Worm (Caenorhabditis elegans): ENCODE data around the gene K07F5.7.

Gene K07F5.7

ce11 chrIV:9857952-9858488 is 10.0 kb upstream of the K07F5.7 start, which contains the start of gene npp-1 (continued):
- TF ChIP-seq unc-42 (tag; optimal IDR thresholded peaks at IDR 0.05) (peak; percentile 6), zip-5 (tag; optimal IDR thresholded peaks at IDR 0.05) (peak; percentile 29)

ce11 chrIV:9855712-9856111 is 7.7 kb upstream of the K07F5.7 start, which contains the start of gene K07F5.12:
Gene K07F5.12 (plus strand): TSS chrIV:9856012.
- TF ChIP-seq pqm-1 (tag; optimal IDR thresholded peaks at IDR 0.05) (no peak), lin-11 (tag; optimal IDR thresholded peaks at IDR 0.05) (no peak), C38D4.7 (GFP tag; optimal IDR thresholded peaks at IDR 0.05) (no peak), tbx-7 (tag; optimal IDR thresholded peaks at IDR 0.05) (no peak), ceh-18 (tag; optimal IDR thresholded peaks at IDR 0.05) (no peak), C08G9.2 (tag; optimal IDR thresholded peaks at IDR 0.05) (no peak)

- TF ChIP-seq unc-86 (tag; optimal IDR thresholded peaks at IDR 0.05) (no peak), ceh-9 (tag; optimal IDR thresholded peaks at IDR 0.05) (no peak), lim-6 (tag; optimal IDR thresholded peaks at IDR 0.05) (no peak), fax-1 (tag; optimal IDR thresholded peaks at IDR 0.05) (no peak), ceh-2 (tag; optimal IDR thresholded peaks at IDR 0.05) (no peak), pat-9 (tag; optimal IDR thresholded peaks at IDR 0.05) (no peak), elt-2 (tag; optimal IDR thresholded peaks at IDR 0.05) (peak; percentile 51), rnt-1 (tag; optimal IDR thresholded peaks at IDR 0.05) (no peak), ceh-22 (tag; optimal IDR thresholded peaks at IDR 0.05) (no peak)
Measured at ce11 chrIV:9854952-9855351, 7.0 kb upstream of the K07F5.7 start.

- TF ChIP-seq sdc-2 (tag; optimal IDR thresholded peaks at IDR 0.05): peak; percentile 9
- TF ChIP-seq sox-2 (GFP tag; IDR thresholded peaks at IDR 0.05): no peak
Measured at ce11 chrIV:9852818-9853466, 5.0 kb upstream of the K07F5.7 start.

- TF ChIP-seq ceh-6 (GFP tag; optimal IDR thresholded peaks at IDR 0.05) (no peak), pag-3 (tag; optimal IDR thresholded peaks at IDR 0.05; ENCODE audit: borderline replicate concordance) (no peak), ceh-2 (tag; optimal IDR thresholded peaks at IDR 0.05) (no peak), pha-4 (tag; optimal IDR thresholded peaks at IDR 0.05) (no peak), sdc-2 (tag; optimal IDR thresholded peaks at IDR 0.05) (no peak), ama-1 (optimal IDR thresholded peaks at IDR 0.05) (no peak), ceh-34 (tag; optimal IDR thresholded peaks at IDR 0.05) (no peak), ceh-24 (tag; optimal IDR thresholded peaks at IDR 0.05) (no peak), mec-3 (tag; optimal IDR thresholded peaks at IDR 0.05; ENCODE audit: borderline replicate concordance) (no peak), che-1 (tag; optimal IDR thresholded peaks at IDR 0.05) (no peak), pqm-1 (tag; optimal IDR thresholded peaks at IDR 0.05) (no peak), nhr-232 (tag; optimal IDR thresholded peaks at IDR 0.05) (no peak), hlh-6 (tag; optimal IDR thresholded peaks at IDR 0.05) (no peak), tbx-2 (tag; optimal IDR thresholded peaks at IDR 0.05) (no peak), elt-2 (tag; optimal IDR thresholded peaks at IDR 0.05) (no peak), rnt-1 (tag; optimal IDR thresholded peaks at IDR 0.05) (no peak), madf-2 (tag; optimal IDR thresholded peaks at IDR 0.05) (no peak), ahr-1 (tag; optimal IDR thresholded peaks at IDR 0.05) (no peak), ttx-3 (tag; optimal IDR thresholded peaks at IDR 0.05) (no peak), K09A11.1 (tag; optimal IDR thresholded peaks at IDR 0.05; ENCODE audit: insufficient read depth) (no peak)
Measured at ce11 chrIV:9852250-9852649, 4.3 kb upstream of the K07F5.7 start, which contains the start of gene ssq-1. Gene ssq-1 (plus strand): TSS chrIV:9852550.

All from whole organism, late embryonic.